Fruit fly (Drosophila melanogaster): Measurements from ENCODE around the gene Elp1.

The Elp1 gene

DNA sequence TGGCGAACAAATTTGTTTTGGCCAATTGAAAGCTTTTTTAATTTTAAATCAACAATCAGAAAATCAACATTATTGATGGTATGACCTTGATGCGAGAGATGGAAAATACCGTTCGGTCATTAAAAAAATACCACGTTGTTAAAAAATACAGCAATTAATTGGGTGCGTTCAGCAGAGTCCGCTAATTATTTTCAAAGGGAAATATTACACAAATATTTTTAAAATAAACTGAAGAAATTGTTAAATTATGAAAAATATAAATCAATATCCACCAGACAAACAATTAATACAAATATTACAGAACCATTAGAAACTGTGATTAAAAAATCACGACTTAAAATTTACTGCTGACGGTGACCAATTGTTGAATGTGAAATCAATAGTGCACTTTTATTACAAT is 27.2 kb downstream of the Elp1 start, which contains the start of gene CG18476 (continued):
- no peak for TF ChIP-seq pan (optimal IDR thresholded peaks at IDR 0.05)
- TF ChIP-seq pan (GFP tag; optimal IDR thresholded peaks at IDR 0.05 in 1 of 2, IDR thresholded peaks at IDR 0.05 in 1 of 2), result peak in 1 of 2 experiments; percentile 97
- TF ChIP-seq ci (GFP tag; IDR thresholded peaks at IDR 0.05), result peak; percentile 95
- TF ChIP-seq az2 (GFP tag; optimal IDR thresholded peaks at IDR 0.05), result peak; percentile 90
- TF ChIP-seq H2.0 (GFP tag; IDR thresholded peaks at IDR 0.05), result peak; percentile 94
- peak; percentile 87 for TF ChIP-seq twi (tag; optimal IDR thresholded peaks at IDR 0.05)
- peak; percentile 54 for TF ChIP-seq NC2β (GFP tag; optimal IDR thresholded peaks at IDR 0.05)
- TF ChIP-seq CG4820 (GFP tag; optimal IDR thresholded peaks at IDR 0.05), result peak; percentile 90
- peak; percentile 83; the same call in 2 of the 3 replicates for TF ChIP-seq so (GFP tag; IDR thresholded peaks at IDR 0.05)
- peak; percentile 87 for TF ChIP-seq Oaz (GFP tag; IDR thresholded peaks at IDR 0.05)
- peak; percentile 38 for TF ChIP-seq Side (GFP tag; optimal IDR thresholded peaks at IDR 0.05)
- TF ChIP-seq Xrp1 (GFP tag; IDR thresholded peaks at IDR 0.05), result peak; percentile 96
- no peak for TF ChIP-seq pb (GFP tag; optimal IDR thresholded peaks at IDR 0.05)
- peak; percentile 64 for TF ChIP-seq CG18011 (GFP tag; optimal IDR thresholded peaks at IDR 0.05)
- peak; percentile 94 for TF ChIP-seq grau (tag; optimal IDR thresholded peaks at IDR 0.05)
- TF ChIP-seq Nf-YB (GFP tag; optimal IDR thresholded peaks at IDR 0.05), result peak; percentile 73
- peak; percentile 74 for TF ChIP-seq E2f2 (GFP tag; IDR thresholded peaks at IDR 0.05)
- peak; percentile 37 for TF ChIP-seq pnt (GFP tag; optimal IDR thresholded peaks at IDR 0.05)
- TF ChIP-seq CG1647 (GFP tag; optimal IDR thresholded peaks at IDR 0.05), result peak; percentile 37
- TF ChIP-seq mld (GFP tag; IDR thresholded peaks at IDR 0.05; ENCODE audit: partially characterized antibody), result no peak
- TF ChIP-seq CG2199 (GFP tag; IDR thresholded peaks at IDR 0.05), result peak; percentile 90
- no peak for TF ChIP-seq aop (GFP tag; IDR thresholded peaks at IDR 0.05)
- TF ChIP-seq Lpt (GFP tag; optimal IDR thresholded peaks at IDR 0.05), result no peak
- TF ChIP-seq Rx (GFP tag; IDR thresholded peaks at IDR 0.05), result peak; percentile 91
- TF ChIP-seq schlank (tag; optimal IDR thresholded peaks at IDR 0.05), result peak; percentile 60
- TF ChIP-seq cg (GFP tag; optimal IDR thresholded peaks at IDR 0.05), result no peak
- TF ChIP-seq Hr51 (GFP tag; optimal IDR thresholded peaks at IDR 0.05), result peak; percentile 52 to 95
- TF ChIP-seq CG2120 (GFP tag; optimal IDR thresholded peaks at IDR 0.05), result peak; percentile 92
- peak; percentile 95 for TF ChIP-seq E2f1 (GFP tag; IDR thresholded peaks at IDR 0.05)
- TF ChIP-seq Lim3 (GFP tag; IDR thresholded peaks at IDR 0.05), result peak; percentile 43; the same call in 1 of the 2 replicates
- peak; percentile 75 for TF ChIP-seq CG8281 (tag; optimal IDR thresholded peaks at IDR 0.05)
- peak; percentile 86 for TF ChIP-seq wdn (GFP tag; IDR thresholded peaks at IDR 0.05)
- peak; percentile 76 for TF ChIP-seq CG6813 (GFP tag; optimal IDR thresholded peaks at IDR 0.05)
- TF ChIP-seq CG15696 (tag; optimal IDR thresholded peaks at IDR 0.05), result peak; percentile 93

- TF ChIP-seq CG2116 (GFP tag; optimal IDR thresholded peaks at IDR 0.05) (peak; percentile 15), CG6791 (GFP tag; IDR thresholded peaks at IDR 0.05; ENCODE audit: partially characterized antibody) (no peak), CG10565 (GFP tag; optimal IDR thresholded peaks at IDR 0.05) (no peak), CG17568 (GFP tag; optimal IDR thresholded peaks at IDR 0.05) (peak; percentile 6), CG14710 (tag; optimal IDR thresholded peaks at IDR 0.05) (peak; percentile 37), Opbp (GFP tag; IDR thresholded peaks at IDR 0.05; ENCODE audit: partially characterized antibody) (no peak), Stat92E (GFP tag; optimal IDR thresholded peaks at IDR 0.05) (no peak), CHES-1-like (GFP tag; optimal IDR thresholded peaks at IDR 0.05) (peak; percentile 36), CG17829 (tag; optimal IDR thresholded peaks at IDR 0.05) (peak; percentile 42), zen2 (GFP tag; IDR thresholded peaks at IDR 0.05; ENCODE audit: partially characterized antibody) (no peak), fu2 (GFP tag; optimal IDR thresholded peaks at IDR 0.05) (no peak), onecut (GFP tag; IDR thresholded peaks at IDR 0.05) (no peak), sima (GFP tag; optimal IDR thresholded peaks at IDR 0.05) (no peak), Ets97D (GFP tag; optimal IDR thresholded peaks at IDR 0.05) (peak; percentile 46), Lhr (GFP tag; optimal IDR thresholded peaks at IDR 0.05) (peak; percentile 26), Hmr (GFP tag; optimal IDR thresholded peaks at IDR 0.05) (peak; percentile 30), MBD-R2 (GFP tag; IDR thresholded peaks at IDR 0.05) (peak; percentile 91), CTCF (GFP tag; optimal IDR thresholded peaks at IDR 0.05) (peak; percentile 58), lbe (GFP tag; optimal IDR thresholded peaks at IDR 0.05) (peak; percentile 6), Ravus (GFP tag; IDR thresholded peaks at IDR 0.05) (no peak)
Observed at dm6 chr3R:11679513-11679912, 28.7 kb downstream of the Elp1 start, which contains the start of the genes Taf12 and Ho. Gene Taf12, minus strand, starts transcription at chr3R:11679690. Gene Ho, plus strand, starts transcription at chr3R:11679743.
